Worm (Caenorhabditis elegans): Measurements from ENCODE around the gene ima-3.

DNA sequence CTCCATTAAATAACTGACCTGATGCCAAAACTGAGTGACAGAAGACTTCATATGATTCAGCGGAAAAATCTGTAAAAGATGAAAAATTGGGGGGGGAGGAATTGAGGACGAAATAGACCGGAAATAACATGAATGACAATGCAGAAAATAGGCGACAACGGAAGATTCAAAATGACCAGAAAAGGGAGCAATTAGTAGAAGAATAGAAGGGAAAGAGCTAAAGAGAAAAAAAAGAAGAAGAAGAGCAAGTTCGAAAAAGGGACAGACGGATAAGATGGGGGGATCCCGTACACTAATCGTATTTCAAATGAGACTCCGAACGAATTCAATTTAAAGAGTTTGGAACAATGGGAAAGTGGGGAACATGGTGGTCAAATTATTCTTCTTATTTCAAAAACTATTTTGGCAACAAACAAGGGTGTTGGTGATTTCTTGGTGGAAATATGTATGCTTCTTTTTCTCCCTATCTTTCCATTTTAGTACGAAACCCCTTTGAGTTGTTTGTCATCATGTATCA, 18.9 kb downstream of the ima-3 start, which contains the start of gene R05G6.10:
- no peak for TF ChIP-seq elt-3 (tag; optimal IDR thresholded peaks at IDR 0.05)
- no peak for TF ChIP-seq blmp-1 (tag; optimal IDR thresholded peaks at IDR 0.05)
- no peak for TF ChIP-seq ceh-43 (GFP tag; optimal IDR thresholded peaks at IDR 0.05)
- TF ChIP-seq ces-1 (GFP tag; optimal IDR thresholded peaks at IDR 0.05): peak; percentile 95
- no peak for TF ChIP-seq nhr-237 (tag; optimal IDR thresholded peaks at IDR 0.05)
- no peak for TF ChIP-seq mep-1 (tag; optimal IDR thresholded peaks at IDR 0.05)
- no peak for TF ChIP-seq pha-4 (tag; optimal IDR thresholded peaks at IDR 0.05)
- TF ChIP-seq ceh-39 (tag; optimal IDR thresholded peaks at IDR 0.05): no peak
- TF ChIP-seq lin-32 (GFP tag; optimal IDR thresholded peaks at IDR 0.05): no peak
- no peak for TF ChIP-seq M03D4.4 (tag; optimal IDR thresholded peaks at IDR 0.05)
- no peak for TF ChIP-seq mls-2 (tag; optimal IDR thresholded peaks at IDR 0.05)
- TF ChIP-seq unc-39 (tag; optimal IDR thresholded peaks at IDR 0.05): no peak
- no peak for TF ChIP-seq nhr-28 (tag; optimal IDR thresholded peaks at IDR 0.05)
